Worm (Caenorhabditis elegans) whole organism, L4 larva: ENCODE results near the gene clh-4.

Source experiments
- dmd-9 ChIP-seq: fragments of 200-800 bp; sonication (Bioruptor generic); IDR thresholded peaks from 2 replicates; pipeline ENCODE4 v1.3.6; 2022; ENCODE audit warnings: missing genetic modification reagents, missing genetic modification characterization, missing compliant biosample characterization
- hmg-1.1 ChIP-seq: fragments of 200-800 bp; sonication (Bioruptor generic); IDR thresholded peaks from 2 replicates; pipeline ENCODE4 v1.3.6; 2022; ENCODE audit warnings: missing genetic modification reagents, missing genetic modification characterization, missing compliant biosample characterization
- lin-15B ChIP-seq: fragments of 150-350 bp; sonication (generic microtip); optimal IDR thresholded peaks from 3 replicates; lab custom pipeline; 2014; ENCODE audit warnings: missing biosample characterization, missing genetic modification characterization
- madf-5 ChIP-seq, 2 experiments: fragments of 200-800 bp; sonication (Bioruptor generic); IDR thresholded peaks; 2 replicates each; pipeline ENCODE4 v1.3.6; 2022; ENCODE audit warnings: missing compliant biosample characterization in 2 of 2, missing genetic modification characterization in 2 of 2
- mdl-1 ChIP-seq, 2 experiments: fragments of 150-350 bp in 1 of 2; sonication (generic microtip) in 1 of 2; optimal IDR thresholded peaks; 2 replicates each; lab custom pipeline; 2014 to 2017; ENCODE audit warnings: missing biosample characterization in 2 of 2, missing genetic modification characterization in 2 of 2
- mes-2 ChIP-seq: sonication (generic microtip); optimal IDR thresholded peaks from 2 replicates; lab custom pipeline; 2016; ENCODE audit warnings: missing genotype, mild to moderate bottlenecking, missing genetic modification characterization, missing compliant biosample characterization; ENCODE audit not compliant: poor library complexity, severe bottlenecking
- nhr-25 ChIP-seq: sonication (generic microtip); optimal IDR thresholded peaks from 2 replicates; lab custom pipeline; 2017; ENCODE audit warnings: missing genetic modification characterization, mild to moderate bottlenecking, missing compliant biosample characterization, antibody characterized with exemption, moderate library complexity, borderline replicate concordance; ENCODE audit not compliant: insufficient read depth
- nhr-48 ChIP-seq: sonication (generic microtip); optimal IDR thresholded peaks from 2 replicates; lab custom pipeline; 2016; ENCODE audit warnings: mild to moderate bottlenecking, missing genetic modification characterization, missing compliant biosample characterization
- nhr-6 ChIP-seq: fragments of 150-350 bp; optimal IDR thresholded peaks from 2 replicates; lab custom pipeline; 2014; ENCODE audit warnings: missing biosample characterization, missing genetic modification characterization
- nhr-76 ChIP-seq: fragments of 150-350 bp; optimal IDR thresholded peaks from 2 replicates; lab custom pipeline; 2014; ENCODE audit warnings: missing biosample characterization, missing genetic modification characterization
- snpc-4 ChIP-seq: fragments of 150-350 bp; optimal IDR thresholded peaks from 2 replicates; lab custom pipeline; 2014; ENCODE audit warnings: missing biosample characterization, missing genetic modification characterization
- unc-62 ChIP-seq, 3 experiments: fragments of 150-350 bp in 1 of 3; sonication (generic microtip); optimal IDR thresholded peaks in 2 of 3; peaks in 1 of 3; 1 replicate in 1 of 3; 2 replicates in 2 of 3; lab custom pipeline; 2014 to 2017; ENCODE audit warnings: missing biosample characterization in 3 of 3, missing genetic modification characterization in 3 of 3, missing genetic modification reagents in 3 of 3, missing genotype in 1 of 3
- ztf-11 ChIP-seq: fragments of 150-350 bp; optimal IDR thresholded peaks from 2 replicates; lab custom pipeline; 2014; ENCODE audit warnings: missing biosample characterization, missing genetic modification characterization

- TF ChIP-seq nhr-6 (tag; lab: Kevin White, UChicago): no peak
- no peak for TF ChIP-seq madf-5 (GFP tag; IDR thresholded peaks at IDR 0.05; lab: Robert Waterston, UW)
- TF ChIP-seq nhr-76 (tag; lab: Kevin White, UChicago): no peak
- TF ChIP-seq unc-62 (GFP tag; optimal IDR thresholded peaks at IDR 0.05 in 1 of 2; lab: Kevin White, UChicago): no peak
- TF ChIP-seq unc-62 (tag; optimal IDR thresholded peaks at IDR 0.05; lab: Kevin White, UChicago): no peak
- TF ChIP-seq mes-2: no peak
- no peak for TF ChIP-seq mdl-1 (tag; optimal IDR thresholded peaks at IDR 0.05; lab: Kevin White, UChicago)
- no peak for TF ChIP-seq nhr-48 (tag; lab: Kevin White, UChicago)
- TF ChIP-seq ztf-11 (tag; lab: Kevin White, UChicago): no peak
- no peak for TF ChIP-seq nhr-25
- no peak for TF ChIP-seq dmd-9 (GFP tag; lab: Robert Waterston, UW)
- no peak for TF ChIP-seq snpc-4
- no peak for TF ChIP-seq lin-15B (tag; lab: Kevin White, UChicago)
- TF ChIP-seq hmg-1.1 (GFP tag; lab: Robert Waterston, UW): no peak
These were observed 24.4 kb downstream of the clh-4 start for ce11 chrX:4075934-4076333.
